Worm (Caenorhabditis elegans): ENCODE data around the gene ttll-5.

ttll-5 gene

ce11 chrV:11533365-11533949 lies 24.6 kb downstream of the ttll-5 start:
- TF ChIP-seq sdz-12 (GFP tag; optimal IDR thresholded peaks at IDR 0.05), result no peak
- TF ChIP-seq pha-4 (GFP tag; IDR thresholded peaks at IDR 0.05), result 0 out of 2 replicates have a peak, but pooled peaks have one; percentile 39
- no peak for TF ChIP-seq pha-4 (tag; optimal IDR thresholded peaks at IDR 0.05)
- peak in 1 of 2 experiments; percentile 29 for TF ChIP-seq daf-16 (GFP tag; optimal IDR thresholded peaks at IDR 0.05)
- no peak for TF ChIP-seq daf-16 (tag; optimal IDR thresholded peaks at IDR 0.05)
- no peak for TF ChIP-seq attf-4 (tag; optimal IDR thresholded peaks at IDR 0.05)
- TF ChIP-seq aha-1 (tag), result peak; percentile 93
- no peak for TF ChIP-seq vab-7 (GFP tag; IDR thresholded peaks at IDR 0.05)
- peak in 1 of 2 experiments; percentile 93 for TF ChIP-seq unc-62 (GFP tag; optimal IDR thresholded peaks at IDR 0.05 in 1 of 2)
- TF ChIP-seq unc-62 (tag; optimal IDR thresholded peaks at IDR 0.05), result no peak
- no peak for TF ChIP-seq hlh-30 (tag; optimal IDR thresholded peaks at IDR 0.05; ENCODE audit: insufficient read depth)
- TF ChIP-seq dmd-8 (GFP tag; IDR thresholded peaks at IDR 0.05), result no peak
- no peak for TF ChIP-seq duxl-1 (tag; optimal IDR thresholded peaks at IDR 0.05; ENCODE audit: poor library complexity)
- TF ChIP-seq lin-15B (tag; optimal IDR thresholded peaks at IDR 0.05), result no peak
- 0 out of 2 replicates have a peak, but pooled peaks have one; percentile 51 for TF ChIP-seq D1046.2 (GFP tag; IDR thresholded peaks at IDR 0.05)

ce11 chrV:11534495-11535189 lies 25.8 kb downstream of the ttll-5 start:
- peak; percentile 84 for TF ChIP-seq nhr-77 (tag; optimal IDR thresholded peaks at IDR 0.05)
- TF ChIP-seq hlh-11 (tag; optimal IDR thresholded peaks at IDR 0.05), result peak; percentile 84
- 0 out of 2 replicates have a peak, but pooled peaks have one; percentile 28 for TF ChIP-seq php-3 (GFP tag; IDR thresholded peaks at IDR 0.05)
- TF ChIP-seq nhr-42 (GFP tag; IDR thresholded peaks at IDR 0.05), result no peak
- TF ChIP-seq daf-16 (GFP tag; optimal IDR thresholded peaks at IDR 0.05), result no peak
- peak; percentile 77 for TF ChIP-seq daf-16 (tag; optimal IDR thresholded peaks at IDR 0.05)
- TF ChIP-seq dve-1 (tag; optimal IDR thresholded peaks at IDR 0.05; ENCODE audit: insufficient read depth), result peak; percentile 77
- TF ChIP-seq nhr-102 (tag; optimal IDR thresholded peaks at IDR 0.05), result no peak
- TF ChIP-seq lin-1 (GFP tag; IDR thresholded peaks at IDR 0.05), result no peak
- TF ChIP-seq mdl-1 (tag; optimal IDR thresholded peaks at IDR 0.05), result peak in 1 of 2 experiments; percentile 59
- peak; percentile 12 for TF ChIP-seq T20F7.1 (GFP tag; optimal IDR thresholded peaks at IDR 0.05)
- no peak for TF ChIP-seq daf-19 (GFP tag; conservative IDR thresholded peaks at IDR 0.05)
- TF ChIP-seq nhr-76 (tag; optimal IDR thresholded peaks at IDR 0.05), result no peak
- TF ChIP-seq arid-1 (GFP tag; conservative IDR thresholded peaks at IDR 0.05), result no peak
- TF ChIP-seq lsy-2 (tag; optimal IDR thresholded peaks at IDR 0.05), result peak in 1 of 2 experiments; percentile 64
- TF ChIP-seq zfp-2 (tag; optimal IDR thresholded peaks at IDR 0.05), result no peak
- TF ChIP-seq nhr-11 (tag; optimal IDR thresholded peaks at IDR 0.05), result no peak
- TF ChIP-seq lin-15B (tag; optimal IDR thresholded peaks at IDR 0.05), result no peak
- TF ChIP-seq F10B5.3 (tag; optimal IDR thresholded peaks at IDR 0.05), result no peak
- TF ChIP-seq nhr-10 (tag; optimal IDR thresholded peaks at IDR 0.05), result peak; percentile 41
- no peak for TF ChIP-seq F26F4.8 (GFP tag; conservative IDR thresholded peaks at IDR 0.05)
- peak; percentile 50 for TF ChIP-seq mxl-3 (GFP tag; optimal IDR thresholded peaks at IDR 0.05)
- TF ChIP-seq aha-1 (tag), result peak; percentile 45
- peak; percentile 94 for TF ChIP-seq nhr-28 (tag; optimal IDR thresholded peaks at IDR 0.05)
- no peak for TF ChIP-seq nhr-25 (tag; optimal IDR thresholded peaks at IDR 0.05; ENCODE audit: borderline replicate concordance, insufficient read depth)
- no peak for TF ChIP-seq F49E8.2 (tag; optimal IDR thresholded peaks at IDR 0.05; ENCODE audit: borderline replicate concordance)
- no peak for TF ChIP-seq ceh-32 (tag; optimal IDR thresholded peaks at IDR 0.05; ENCODE audit: poor library complexity)
- peak; percentile 85 for TF ChIP-seq hlh-30 (tag; optimal IDR thresholded peaks at IDR 0.05; ENCODE audit: insufficient read depth)
- no peak for TF ChIP-seq zag-1 (tag; optimal IDR thresholded peaks at IDR 0.05)
- TF ChIP-seq unc-62 (GFP tag; optimal IDR thresholded peaks at IDR 0.05 in 1 of 2), result peak in 1 of 2 experiments; percentile 79
- TF ChIP-seq unc-62 (tag; optimal IDR thresholded peaks at IDR 0.05), result no peak
- no peak for TF ChIP-seq zip-2 (tag; optimal IDR thresholded peaks at IDR 0.05)
- 0 out of 2 replicates have a peak, but pooled peaks have one; percentile 25 for TF ChIP-seq zfp-3 (GFP tag; conservative IDR thresholded peaks at IDR 0.05)
- TF ChIP-seq mes-2 (tag; optimal IDR thresholded peaks at IDR 0.05; ENCODE audit: poor library complexity, severe bottlenecking), result peak; percentile 47
- TF ChIP-seq unc-39 (tag; optimal IDR thresholded peaks at IDR 0.05), result no peak
- no peak for TF ChIP-seq egl-43 (GFP tag; IDR thresholded peaks at IDR 0.05)
- TF ChIP-seq tag-97 (GFP tag; IDR thresholded peaks at IDR 0.05), result no peak
- peak; percentile 66 for TF ChIP-seq dmd-6 (GFP tag; IDR thresholded peaks at IDR 0.05)
- no peak for TF ChIP-seq dmd-8 (GFP tag; IDR thresholded peaks at IDR 0.05)
